Worm (Caenorhabditis elegans) whole organism, L2 larva: ENCODE results near the gene rig-6.

Experiments
- F13H6.1 ChIP-seq: sonication (generic microtip); optimal IDR thresholded peaks from 2 replicates; lab custom pipeline; 2016; ENCODE audit warnings: missing genetic modification characterization, missing compliant biosample characterization
- R02D3.7 ChIP-seq: fragments of 150-350 bp; optimal IDR thresholded peaks from 2 replicates; lab custom pipeline; 2014; ENCODE audit warnings: missing biosample characterization, missing genetic modification characterization
- Y55F3AM.14 ChIP-seq: fragments of 200-800 bp; sonication (Bioruptor generic); optimal IDR thresholded peaks from 2 replicates; lab custom pipeline; 2018; ENCODE audit warnings: mild to moderate bottlenecking, missing genetic modification characterization, missing compliant biosample characterization
- ama-1 ChIP-seq: fragments of 150-350 bp; optimal IDR thresholded peaks from 2 replicates; lab custom pipeline; 2018; ENCODE audit warnings: inconsistent platforms
- ceh-16 ChIP-seq: fragments of 150-350 bp; optimal IDR thresholded peaks from 2 replicates; lab custom pipeline; 2014; ENCODE audit warnings: missing biosample characterization, missing genetic modification characterization
- ceh-82 ChIP-seq: fragments of 150-350 bp; optimal IDR thresholded peaks from 2 replicates; lab custom pipeline; 2014; ENCODE audit warnings: missing biosample characterization, missing genetic modification characterization
- crh-2 ChIP-seq: sonication (generic microtip); optimal IDR thresholded peaks from 2 replicates; lab custom pipeline; 2017; ENCODE audit warnings: missing biosample characterization, missing genetic modification characterization
- egl-27 ChIP-seq: sonication (generic microtip); optimal IDR thresholded peaks from 3 replicates; lab custom pipeline; 2017; ENCODE audit warnings: missing biosample characterization, missing genetic modification reagents, missing genetic modification characterization
- elt-3 ChIP-seq: sonication (generic microtip); optimal IDR thresholded peaks from 2 replicates; lab custom pipeline; 2017; ENCODE audit warnings: missing biosample characterization, missing genetic modification characterization
- fos-1 ChIP-seq: fragments of 150-350 bp; optimal IDR thresholded peaks from 2 replicates; lab custom pipeline; 2014; ENCODE audit warnings: missing biosample characterization, missing genetic modification characterization
- lin-11 ChIP-seq: fragments of 150-350 bp; sonication (generic microtip); optimal IDR thresholded peaks from 2 replicates; lab custom pipeline; 2014; ENCODE audit warnings: missing biosample characterization, missing genetic modification characterization, inconsistent platforms, mixed read lengths
- lin-13 ChIP-seq: fragments of 150-350 bp; optimal IDR thresholded peaks from 2 replicates; lab custom pipeline; 2014; ENCODE audit warnings: missing biosample characterization, missing genetic modification reagents, missing genetic modification characterization
- lin-39 ChIP-seq: fragments of 150-350 bp; optimal IDR thresholded peaks from 2 replicates; lab custom pipeline; 2014; ENCODE audit warnings: missing biosample characterization, missing genetic modification reagents, missing genetic modification characterization
- lsy-2 ChIP-seq, 2 experiments: fragments of 150-350 bp in 1 of 2; sonication (generic microtip) in 1 of 2; optimal IDR thresholded peaks; 2 replicates each; lab custom pipeline; 2014 to 2017; ENCODE audit warnings: missing biosample characterization in 2 of 2, missing genetic modification characterization in 2 of 2
- mdl-1 ChIP-seq, 2 experiments: fragments of 150-350 bp in 1 of 2; sonication (generic microtip) in 1 of 2; optimal IDR thresholded peaks; 2 replicates each; lab custom pipeline; 2017; ENCODE audit warnings: missing biosample characterization in 2 of 2, missing genetic modification characterization in 2 of 2
- nhr-10 ChIP-seq: sonication (generic microtip); optimal IDR thresholded peaks from 2 replicates; lab custom pipeline; 2017; ENCODE audit warnings: missing biosample characterization, missing genetic modification characterization
- nhr-11 ChIP-seq: fragments of 150-350 bp; optimal IDR thresholded peaks from 2 replicates; lab custom pipeline; 2014; ENCODE audit warnings: missing biosample characterization, missing genetic modification characterization
- nhr-12 ChIP-seq: fragments of 150-350 bp; optimal IDR thresholded peaks from 2 replicates; lab custom pipeline; 2014; ENCODE audit warnings: missing biosample characterization, missing genetic modification characterization
- nhr-129 ChIP-seq: fragments of 150-350 bp; optimal IDR thresholded peaks from 2 replicates; lab custom pipeline; 2014; ENCODE audit warnings: missing biosample characterization, missing genetic modification characterization
- nhr-21 ChIP-seq: fragments of 150-350 bp; optimal IDR thresholded peaks from 2 replicates; lab custom pipeline; 2014; ENCODE audit warnings: missing biosample characterization, missing genetic modification characterization
- nhr-23 ChIP-seq: fragments of 150-350 bp; optimal IDR thresholded peaks from 2 replicates; lab custom pipeline; 2014; ENCODE audit warnings: missing biosample characterization, missing genetic modification reagents, missing genetic modification characterization
- nhr-237 ChIP-seq: fragments of 150-350 bp; optimal IDR thresholded peaks from 2 replicates; lab custom pipeline; 2014; ENCODE audit warnings: missing biosample characterization, missing genetic modification characterization
- nhr-25 ChIP-seq: fragments of 150-350 bp; sonication (generic microtip); optimal IDR thresholded peaks from 3 replicates; lab custom pipeline; 2014; ENCODE audit warnings: missing biosample characterization, missing genetic modification characterization
- nhr-77 ChIP-seq: fragments of 150-350 bp; optimal IDR thresholded peaks from 2 replicates; lab custom pipeline; 2014; ENCODE audit warnings: missing biosample characterization, missing genetic modification characterization
- peb-1 ChIP-seq: fragments of 150-350 bp; optimal IDR thresholded peaks from 2 replicates; lab custom pipeline; 2014; ENCODE audit warnings: missing biosample characterization, missing genetic modification characterization
- sem-4 ChIP-seq: fragments of 150-350 bp; optimal IDR thresholded peaks from 2 replicates; lab custom pipeline; 2014; ENCODE audit warnings: missing biosample characterization, missing genetic modification reagents, missing genetic modification characterization
- skn-1 ChIP-seq: sonication (generic microtip); optimal IDR thresholded peaks from 2 replicates; lab custom pipeline; 2017; ENCODE audit warnings: missing biosample characterization, missing genetic modification characterization
- sma-3 ChIP-seq: sonication (generic microtip); optimal IDR thresholded peaks from 2 replicates; lab custom pipeline; 2016; ENCODE audit warnings: missing genetic modification reagents, missing genetic modification characterization, missing compliant biosample characterization
- sma-9 ChIP-seq, 2 experiments: fragments of 150-350 bp in 1 of 2; sonication (generic microtip) in 1 of 2; optimal IDR thresholded peaks; 2 replicates each; lab custom pipeline; 2014 to 2016; ENCODE audit warnings: missing genetic modification characterization in 2 of 2, mild to moderate bottlenecking in 1 of 2, missing biosample characterization in 1 of 2, missing compliant biosample characterization in 1 of 2, missing genetic modification reagents in 1 of 2, moderate library complexity in 1 of 2
- unc-39 ChIP-seq: fragments of 150-350 bp; optimal IDR thresholded peaks from 2 replicates; lab custom pipeline; 2014; ENCODE audit warnings: missing biosample characterization, missing genetic modification characterization
- unc-55 ChIP-seq: fragments of 150-350 bp; sonication (generic microtip); optimal IDR thresholded peaks from 3 replicates; lab custom pipeline; 2014; ENCODE audit warnings: missing biosample characterization, missing genetic modification reagents, missing genetic modification characterization
- ztf-1 ChIP-seq: fragments of 200-800 bp; sonication (Bioruptor generic); conservative IDR thresholded peaks from 2 replicates; pipeline ENCODE4 v1.3.6; 2022; ENCODE audit warnings: missing genetic modification characterization, missing compliant biosample characterization
- ztf-4 ChIP-seq: fragments of 150-350 bp; optimal IDR thresholded peaks from 2 replicates; lab custom pipeline; 2014; ENCODE audit warnings: missing biosample characterization, missing genetic modification characterization

The rig-6 gene

ce11 chrII:4767612-4768011, 44.3 kb downstream of the rig-6 start:
- no peak for TF ChIP-seq lin-13 (GFP tag; lab: Kevin White, UChicago)
- TF ChIP-seq sma-9 (GFP tag; optimal IDR thresholded peaks at IDR 0.05; lab: Kevin White, UChicago) = peak; percentile 26
- no peak for TF ChIP-seq sma-9 (tag; optimal IDR thresholded peaks at IDR 0.05; lab: Kevin White, UChicago)
- TF ChIP-seq nhr-11 (tag; lab: Kevin White, UChicago) = no peak
- peak; percentile 33 for TF ChIP-seq nhr-25 (tag; lab: Kevin White, UChicago)
- no peak for TF ChIP-seq nhr-21
- no peak for TF ChIP-seq skn-1 (tag; lab: Kevin White, UChicago)
- no peak for TF ChIP-seq peb-1
- no peak for TF ChIP-seq ama-1 (lab: Kevin White, UChicago)
- no peak for TF ChIP-seq ztf-1 (GFP tag; lab: Robert Waterston, UW)
- TF ChIP-seq nhr-10 (tag; lab: Kevin White, UChicago) = no peak
- TF ChIP-seq ceh-16 = peak; percentile 71
- TF ChIP-seq R02D3.7 (tag; lab: Kevin White, UChicago) = no peak
- no peak for TF ChIP-seq nhr-23 (tag; lab: Kevin White, UChicago)
- TF ChIP-seq lsy-2 (tag; optimal IDR thresholded peaks at IDR 0.05; lab: Kevin White, UChicago) = no peak
- TF ChIP-seq ceh-82 (tag; lab: Kevin White, UChicago) = no peak
- TF ChIP-seq elt-3 = no peak
- no peak for TF ChIP-seq lin-39 (tag; lab: Kevin White, UChicago)
- TF ChIP-seq nhr-129 = no peak
- no peak for TF ChIP-seq mdl-1 (tag; optimal IDR thresholded peaks at IDR 0.05; lab: Kevin White, UChicago)

DNA sequence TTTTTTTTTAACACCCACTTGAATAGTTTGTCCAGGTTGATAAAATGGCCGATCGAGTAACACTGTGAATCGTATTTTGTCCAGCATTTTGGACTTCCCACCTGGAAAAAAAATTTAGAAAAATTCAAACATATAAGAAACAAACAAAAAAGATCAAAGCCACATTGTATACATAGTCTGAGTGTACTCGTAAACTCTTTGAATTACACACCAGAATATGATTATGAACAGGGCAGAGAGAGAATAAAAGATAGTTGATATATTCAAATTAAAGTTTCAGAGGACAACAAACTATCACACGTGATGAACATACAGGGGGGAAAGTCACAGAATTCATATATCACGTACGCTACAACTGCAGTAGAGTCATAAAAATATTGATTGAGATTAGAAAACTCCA, 45.6 kb downstream of the rig-6 start, which contains the start of gene ttm-2:
Gene ttm-2, minus strand, starts transcription at position 101 of the 400 bp plus-strand sequence.
- TF ChIP-seq fos-1 (tag; lab: Kevin White, UChicago) = no peak
- TF ChIP-seq nhr-12 = no peak
- no peak for TF ChIP-seq lin-11 (tag; lab: Kevin White, UChicago)
- TF ChIP-seq nhr-129 = no peak
- TF ChIP-seq nhr-77 = no peak

- TF ChIP-seq Y55F3AM.14 (GFP tag; lab: Kevin White, UChicago) (no peak), sma-9 (GFP tag; optimal IDR thresholded peaks at IDR 0.05; lab: Kevin White, UChicago) (peak; percentile 26), sma-9 (tag; optimal IDR thresholded peaks at IDR 0.05; lab: Kevin White, UChicago) (no peak), sma-3 (GFP tag; lab: Kevin White, UChicago) (peak; percentile 33), crh-2 (tag; lab: Kevin White, UChicago) (peak; percentile 41), nhr-11 (tag; lab: Kevin White, UChicago) (no peak), nhr-237 (tag; lab: Kevin White, UChicago) (no peak), ceh-16 (no peak)
Observed at ce11 chrII:4762574-4763285, 49.2 kb downstream of the rig-6 start, which contains the start of gene F26G1.2. TSS of gene F26G1.2 (plus strand) at chrII:4763081.

- no peak for TF ChIP-seq Y55F3AM.14 (GFP tag; lab: Kevin White, UChicago)
- peak; percentile 13 for TF ChIP-seq nhr-25 (tag; lab: Kevin White, UChicago)
- peak; percentile 3 for TF ChIP-seq sma-3 (GFP tag; lab: Kevin White, UChicago)
- TF ChIP-seq, all 48 proteins: peak for 2
Observed at ce11 chrII:4761020-4761419, 50.9 kb downstream of the rig-6 start.

- no peak for TF ChIP-seq nhr-23 (tag; lab: Kevin White, UChicago)
- peak; percentile 54 for TF ChIP-seq ceh-16
- no peak for TF ChIP-seq ceh-82 (tag; lab: Kevin White, UChicago)
- TF ChIP-seq crh-2 (tag; lab: Kevin White, UChicago) = peak; percentile 15
- TF ChIP-seq nhr-25 (tag; lab: Kevin White, UChicago) = peak; percentile 79
- TF ChIP-seq F13H6.1 (tag; lab: Kevin White, UChicago) = no peak
Observed at ce11 chrII:4759835-4760234, 52.1 kb downstream of the rig-6 start.

DNA sequence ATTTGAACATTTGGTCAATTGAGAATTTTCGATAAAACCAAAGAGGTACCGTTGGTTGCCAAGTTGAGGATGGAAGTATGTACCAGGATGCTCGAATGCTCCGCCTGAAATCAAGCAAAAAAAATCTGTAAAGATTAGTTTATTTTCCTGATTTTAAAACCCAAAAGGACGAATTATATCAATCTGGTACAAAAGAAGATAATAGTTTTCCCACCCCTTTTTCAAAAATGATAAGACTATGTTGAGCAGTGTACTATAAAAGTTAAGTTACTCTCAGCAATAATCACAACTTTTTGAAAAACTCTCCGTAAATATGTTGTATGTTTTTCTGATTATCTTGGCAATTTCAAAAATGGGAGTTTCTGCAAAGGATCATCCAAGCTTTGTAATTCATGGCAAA, 53.4 kb downstream of the rig-6 start, which contains the start of gene F26G1.3:
Gene F26G1.3, plus strand, starts transcription at position 301 of the 400 bp plus-strand sequence.
- TF ChIP-seq unc-55 (no peak), nhr-129 (no peak), peb-1 (no peak), elt-3 (no peak), sem-4 (tag; lab: Kevin White, UChicago) (no peak), Y55F3AM.14 (GFP tag; lab: Kevin White, UChicago) (no peak), ztf-4 (no peak), egl-27 (tag; lab: Kevin White, UChicago) (no peak), unc-39 (tag; lab: Kevin White, UChicago) (no peak), nhr-23 (tag; lab: Kevin White, UChicago) (no peak)
